Fruit fly (Drosophila melanogaster): ENCODE results near the gene Hez.

- no peak for TF ChIP-seq EcR (GFP tag; optimal IDR thresholded peaks at IDR 0.05)
- peak; percentile 48 for TF ChIP-seq gl (tag; optimal IDR thresholded peaks at IDR 0.05)
- no peak for TF ChIP-seq Pif1B (GFP tag; optimal IDR thresholded peaks at IDR 0.05)
- peak; percentile 66 for TF ChIP-seq CG34367 (tag; optimal IDR thresholded peaks at IDR 0.05)
- TF ChIP-seq CG32121 (GFP tag; IDR thresholded peaks at IDR 0.05) = peak; percentile 80
- no peak for TF ChIP-seq Pif1A (GFP tag; optimal IDR thresholded peaks at IDR 0.05)
- peak; percentile 84 for TF ChIP-seq CG8301 (tag; optimal IDR thresholded peaks at IDR 0.05)
- peak; percentile 90 for TF ChIP-seq CG14655 (GFP tag; optimal IDR thresholded peaks at IDR 0.05)
- peak; percentile 44; the same call in 1 of the 2 replicates for TF ChIP-seq CG12605 (GFP tag; IDR thresholded peaks at IDR 0.05)
Observed at dm6 chr3L:9888630-9889130, 5.9 kb downstream of the Hez start, which contains the start of the genes Taf2 and CalpB.

Data from whole organism, pupa.